Worm (Caenorhabditis elegans): Measurements from ENCODE around the gene Y22D7AL.15.

Gene Y22D7AL.15

DNA sequence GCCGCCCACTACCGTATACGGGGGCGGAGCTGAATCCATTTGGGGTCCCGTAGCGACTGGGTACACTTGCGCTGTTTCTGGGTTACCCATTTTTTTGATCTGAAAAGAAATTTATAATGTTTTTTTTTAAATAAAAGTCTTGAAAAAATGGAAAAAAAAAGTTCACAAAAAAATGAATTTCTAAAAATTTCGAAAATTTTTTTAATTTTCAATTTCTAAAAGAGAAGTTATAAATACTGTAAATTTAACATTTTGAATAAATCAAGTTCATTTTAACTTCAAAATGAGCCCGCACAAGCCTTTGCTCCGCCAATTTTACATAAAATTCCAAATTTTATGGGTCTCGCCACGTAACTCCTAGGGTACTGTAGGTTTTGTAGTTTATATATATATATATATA is at the start of gene Y22D7AL.15:
Gene Y22D7AL.15, minus strand, starts transcription at position 101 of the 400 bp plus-strand sequence.
- no peak for TF ChIP-seq ref-2 (tag; optimal IDR thresholded peaks at IDR 0.05)
- TF ChIP-seq Y22D7AL.16 (tag; optimal IDR thresholded peaks at IDR 0.05): peak; percentile 37

- TF ChIP-seq hlh-6 (tag; optimal IDR thresholded peaks at IDR 0.05) (no peak), K02D7.2 (tag; optimal IDR thresholded peaks at IDR 0.05) (no peak), unc-86 (tag; optimal IDR thresholded peaks at IDR 0.05) (no peak), ceh-14 (tag; optimal IDR thresholded peaks at IDR 0.05) (no peak), dmd-4 (tag; optimal IDR thresholded peaks at IDR 0.05; ENCODE audit: borderline replicate concordance) (no peak), pqm-1 (tag; optimal IDR thresholded peaks at IDR 0.05) (no peak), ceh-24 (tag; optimal IDR thresholded peaks at IDR 0.05) (no peak), ceh-48 (tag; optimal IDR thresholded peaks at IDR 0.05) (no peak), unc-3 (GFP tag; conservative IDR thresholded peaks at IDR 0.05) (no peak), unc-3 (tag; optimal IDR thresholded peaks at IDR 0.05) (no peak), dve-1 (tag; optimal IDR thresholded peaks at IDR 0.05) (no peak)
Observed at ce11 chrIII:1705799-1706198, 46.1 kb upstream of the Y22D7AL.15 start, which contains the start of the genes fbxa-13 and Y22D7AR.2. TSS of gene fbxa-13 (minus strand) at chrIII:1705899. TSS of gene Y22D7AR.2 (plus strand) at chrIII:1705946.

DNA sequence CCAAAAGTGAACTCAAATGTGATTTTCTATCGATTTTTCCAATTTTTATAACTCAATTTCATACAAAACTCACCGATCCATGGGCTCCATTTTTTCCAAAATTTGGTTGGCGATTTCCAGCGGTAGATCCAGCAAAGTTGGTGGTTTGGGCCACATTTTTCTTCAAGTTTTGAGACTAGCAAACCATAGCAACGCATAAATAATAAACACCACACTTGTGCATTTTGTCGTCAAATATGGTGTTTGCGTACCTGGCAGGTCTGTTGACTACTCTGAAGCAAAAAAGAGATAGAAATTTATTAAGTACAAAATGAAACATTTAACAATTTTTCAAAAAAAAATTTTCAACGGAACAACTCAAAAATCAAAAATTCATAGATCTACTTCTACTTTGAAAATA is 45.7 kb upstream of the Y22D7AL.15 start:
- TF ChIP-seq tbx-7 (tag; optimal IDR thresholded peaks at IDR 0.05): no peak
- TF ChIP-seq nhr-11 (tag; optimal IDR thresholded peaks at IDR 0.05): no peak
- TF ChIP-seq K02D7.2 (tag; optimal IDR thresholded peaks at IDR 0.05): no peak
- no peak for TF ChIP-seq zip-5 (tag; optimal IDR thresholded peaks at IDR 0.05)
- no peak for TF ChIP-seq pros-1 (tag; optimal IDR thresholded peaks at IDR 0.05)
- no peak for TF ChIP-seq C08G9.2 (tag; optimal IDR thresholded peaks at IDR 0.05)
- TF ChIP-seq fkh-6 (tag; optimal IDR thresholded peaks at IDR 0.05): no peak
- no peak for TF ChIP-seq ceh-18 (tag; optimal IDR thresholded peaks at IDR 0.05)
- no peak for TF ChIP-seq hlh-8 (tag; optimal IDR thresholded peaks at IDR 0.05)
- no peak for TF ChIP-seq F13H6.1 (tag; optimal IDR thresholded peaks at IDR 0.05)
- TF ChIP-seq pha-2 (tag; optimal IDR thresholded peaks at IDR 0.05): no peak

- TF ChIP-seq tbx-2 (tag; optimal IDR thresholded peaks at IDR 0.05): no peak
- no peak for TF ChIP-seq C08G9.2 (tag; optimal IDR thresholded peaks at IDR 0.05)
- no peak for TF ChIP-seq K02D7.2 (tag; optimal IDR thresholded peaks at IDR 0.05)
- no peak for TF ChIP-seq pros-1 (tag; optimal IDR thresholded peaks at IDR 0.05)
- TF ChIP-seq dve-1 (tag; optimal IDR thresholded peaks at IDR 0.05): peak; percentile 56
Observed at ce11 chrIII:1704020-1704419, 44.4 kb upstream of the Y22D7AL.15 start.

DNA sequence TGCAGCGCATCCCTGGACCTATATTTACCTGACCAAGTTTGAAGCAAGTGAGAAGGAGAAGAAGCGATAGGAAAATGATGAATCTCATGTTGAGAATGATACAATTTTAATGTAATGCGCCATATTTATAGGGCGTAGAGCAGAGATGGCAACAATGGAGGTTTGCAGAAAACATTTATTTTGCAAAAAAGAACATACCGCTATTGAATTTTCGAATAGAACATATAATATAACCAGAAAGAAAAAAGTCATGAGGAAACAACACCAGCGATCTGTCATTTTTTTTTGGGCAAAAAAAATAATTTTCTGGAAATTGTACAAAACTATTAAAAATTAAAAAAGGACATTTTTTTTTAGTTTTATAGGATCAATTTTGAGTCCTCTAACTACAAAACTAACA is 42.7 kb upstream of the Y22D7AL.15 start, which contains the start of gene spex-3:
Gene spex-3, minus strand, starts transcription at position 101 of the 400 bp plus-strand sequence.
- TF ChIP-seq rnt-1 (tag; optimal IDR thresholded peaks at IDR 0.05): no peak
- TF ChIP-seq mec-3 (tag; optimal IDR thresholded peaks at IDR 0.05; ENCODE audit: borderline replicate concordance): no peak
- no peak for TF ChIP-seq pax-1 (tag; optimal IDR thresholded peaks at IDR 0.05)
- no peak for TF ChIP-seq unc-55 (GFP tag; optimal IDR thresholded peaks at IDR 0.05)
- no peak for TF ChIP-seq pros-1 (tag; optimal IDR thresholded peaks at IDR 0.05)
- TF ChIP-seq npax-4 (tag; optimal IDR thresholded peaks at IDR 0.05): no peak
- no peak for TF ChIP-seq hlh-8 (tag; optimal IDR thresholded peaks at IDR 0.05)
- no peak for TF ChIP-seq pag-3 (tag; optimal IDR thresholded peaks at IDR 0.05; ENCODE audit: borderline replicate concordance)
- no peak for TF ChIP-seq fax-1 (tag; optimal IDR thresholded peaks at IDR 0.05)
- TF ChIP-seq ceh-18 (tag; optimal IDR thresholded peaks at IDR 0.05): no peak
- TF ChIP-seq nhr-232 (tag; optimal IDR thresholded peaks at IDR 0.05): no peak
- no peak for TF ChIP-seq C08G9.2 (tag; optimal IDR thresholded peaks at IDR 0.05)
- no peak for TF ChIP-seq ahr-1 (tag; optimal IDR thresholded peaks at IDR 0.05)
- no peak for TF ChIP-seq hlh-13 (GFP tag; optimal IDR thresholded peaks at IDR 0.05)
- no peak for TF ChIP-seq dmd-4 (tag; optimal IDR thresholded peaks at IDR 0.05; ENCODE audit: borderline replicate concordance)
- no peak for TF ChIP-seq ceh-22 (tag; optimal IDR thresholded peaks at IDR 0.05)
- TF ChIP-seq K02D7.2 (tag; optimal IDR thresholded peaks at IDR 0.05): no peak
